Worm (Caenorhabditis elegans): ENCODE data around the gene srxa-4.

Gene srxa-4

ce11 chrV:7420162-7420561, at the start of gene srxa-4:
srxa-4 (plus strand) TSS chrV:7420462.
- TF ChIP-seq nfya-1 (tag; optimal IDR thresholded peaks at IDR 0.05) = no peak
- TF ChIP-seq pax-1 (tag; optimal IDR thresholded peaks at IDR 0.05) = no peak
- TF ChIP-seq ttx-3 (tag; optimal IDR thresholded peaks at IDR 0.05) = no peak
- no peak for TF ChIP-seq hlh-6 (tag; optimal IDR thresholded peaks at IDR 0.05)
- no peak for TF ChIP-seq tbx-7 (tag; optimal IDR thresholded peaks at IDR 0.05)

DNA sequence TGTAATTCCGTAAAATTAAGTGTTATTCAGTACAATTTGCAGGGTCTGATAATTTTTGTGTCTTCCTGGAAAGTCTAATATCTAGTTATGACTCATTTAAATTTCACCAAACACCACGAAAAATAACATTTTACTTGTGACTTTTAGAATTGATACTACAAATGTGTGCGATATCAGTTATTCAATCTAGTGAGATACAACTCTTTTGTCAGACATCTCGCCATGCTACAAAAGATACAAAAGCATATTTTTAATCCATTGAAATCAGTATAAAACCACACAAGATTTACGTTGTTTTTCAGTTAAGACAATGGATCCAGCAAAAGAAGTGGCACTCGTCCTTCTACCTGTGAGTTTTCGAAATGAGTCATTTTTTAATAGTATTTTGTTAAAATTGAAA, 46.2 kb upstream of the srxa-4 start, which contains the start of gene srx-56:
Gene srx-56 (plus strand): TSS at position 301 of the 400 bp plus-strand sequence.
- TF ChIP-seq pqm-1 (tag; optimal IDR thresholded peaks at IDR 0.05) (no peak), K09A11.1 (tag; optimal IDR thresholded peaks at IDR 0.05; ENCODE audit: insufficient read depth) (no peak), ceh-9 (tag; optimal IDR thresholded peaks at IDR 0.05) (no peak), tbx-2 (tag; optimal IDR thresholded peaks at IDR 0.05) (no peak), eyg-1 (tag; optimal IDR thresholded peaks at IDR 0.05) (no peak), gmeb-2 (tag; optimal IDR thresholded peaks at IDR 0.05) (no peak), nfya-1 (tag; optimal IDR thresholded peaks at IDR 0.05) (no peak)

ce11 chrV:7379384-7379783, 40.9 kb upstream of the srxa-4 start, which contains the start of gene srsx-24:
srsx-24 (minus strand) TSS chrV:7379484.
- no peak for TF ChIP-seq madf-2 (tag; optimal IDR thresholded peaks at IDR 0.05)
- no peak for TF ChIP-seq elt-2 (tag; optimal IDR thresholded peaks at IDR 0.05)

DNA sequence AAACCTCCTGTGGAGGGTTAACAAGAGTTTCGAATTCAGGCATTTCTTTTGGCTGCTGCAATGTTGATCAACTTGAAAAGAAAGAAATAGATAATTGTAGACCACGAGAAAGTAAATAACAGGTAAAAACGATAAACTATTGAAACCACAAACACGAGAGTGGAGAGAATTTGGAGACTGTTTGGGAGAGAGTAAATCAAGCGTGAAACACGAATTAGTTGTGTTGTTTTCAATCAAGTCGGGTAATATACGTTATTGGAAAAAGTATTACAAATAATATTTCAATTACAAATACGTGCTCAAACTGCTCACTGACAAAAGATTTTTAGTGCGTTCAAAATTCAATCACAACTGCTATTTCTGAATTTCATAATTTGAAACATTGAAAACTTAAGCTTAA, 39.3 kb upstream of the srxa-4 start, which contains the start of gene C03G6.17:
Gene C03G6.17 (minus strand): TSS at position 101 of the 400 bp plus-strand sequence.
- TF ChIP-seq mec-3 (tag; optimal IDR thresholded peaks at IDR 0.05; ENCODE audit: borderline replicate concordance) (no peak), hlh-8 (tag; optimal IDR thresholded peaks at IDR 0.05) (no peak), pat-9 (tag; optimal IDR thresholded peaks at IDR 0.05) (no peak), ttx-3 (tag; optimal IDR thresholded peaks at IDR 0.05) (no peak), hlh-15 (tag; optimal IDR thresholded peaks at IDR 0.05) (no peak), unc-3 (GFP tag; conservative IDR thresholded peaks at IDR 0.05) (no peak), unc-3 (tag; optimal IDR thresholded peaks at IDR 0.05) (no peak), ceh-31 (tag; optimal IDR thresholded peaks at IDR 0.05) (no peak), F13H6.1 (tag; optimal IDR thresholded peaks at IDR 0.05) (no peak), sox-2 (GFP tag; IDR thresholded peaks at IDR 0.05) (no peak), ahr-1 (tag; optimal IDR thresholded peaks at IDR 0.05) (no peak), ceh-9 (tag; optimal IDR thresholded peaks at IDR 0.05) (no peak), ceh-6 (GFP tag; optimal IDR thresholded peaks at IDR 0.05) (no peak), pha-4 (tag; optimal IDR thresholded peaks at IDR 0.05) (no peak), C08G9.2 (tag; optimal IDR thresholded peaks at IDR 0.05) (no peak), madf-2 (tag; optimal IDR thresholded peaks at IDR 0.05) (no peak), pqm-1 (tag; optimal IDR thresholded peaks at IDR 0.05) (no peak), hlh-13 (GFP tag; optimal IDR thresholded peaks at IDR 0.05) (no peak)

ce11 chrV:7386052-7386573, 34.1 kb upstream of the srxa-4 start, which contains the start of gene srp-6:
srp-6 (minus strand) TSS chrV:7386102.
- no peak for TF ChIP-seq ets-4 (tag; optimal IDR thresholded peaks at IDR 0.05)
- no peak for TF ChIP-seq ceh-31 (tag; optimal IDR thresholded peaks at IDR 0.05)
- no peak for TF ChIP-seq eyg-1 (tag; optimal IDR thresholded peaks at IDR 0.05)
- no peak for TF ChIP-seq ceh-19 (GFP tag; optimal IDR thresholded peaks at IDR 0.05)
- no peak for TF ChIP-seq npax-4 (tag; optimal IDR thresholded peaks at IDR 0.05)

ce11 chrV:7387755-7388154, 32.5 kb upstream of the srxa-4 start, which contains the start of gene C02H6.3:
C02H6.3 (minus strand) TSS chrV:7387855.
- TF ChIP-seq unc-3 (GFP tag; conservative IDR thresholded peaks at IDR 0.05) = no peak
- TF ChIP-seq unc-3 (tag; optimal IDR thresholded peaks at IDR 0.05) = no peak
- no peak for TF ChIP-seq fax-1 (tag; optimal IDR thresholded peaks at IDR 0.05)
- no peak for TF ChIP-seq hlh-30 (tag; optimal IDR thresholded peaks at IDR 0.05; ENCODE audit: insufficient read depth)
- TF ChIP-seq ceh-31 (tag; optimal IDR thresholded peaks at IDR 0.05) = no peak
- no peak for TF ChIP-seq odd-2 (tag; optimal IDR thresholded peaks at IDR 0.05)

All from whole organism, late embryonic.